Comparison of ENCODE assay signal across 2 fruit fly cellular contexts in the genomic region with DNA sequence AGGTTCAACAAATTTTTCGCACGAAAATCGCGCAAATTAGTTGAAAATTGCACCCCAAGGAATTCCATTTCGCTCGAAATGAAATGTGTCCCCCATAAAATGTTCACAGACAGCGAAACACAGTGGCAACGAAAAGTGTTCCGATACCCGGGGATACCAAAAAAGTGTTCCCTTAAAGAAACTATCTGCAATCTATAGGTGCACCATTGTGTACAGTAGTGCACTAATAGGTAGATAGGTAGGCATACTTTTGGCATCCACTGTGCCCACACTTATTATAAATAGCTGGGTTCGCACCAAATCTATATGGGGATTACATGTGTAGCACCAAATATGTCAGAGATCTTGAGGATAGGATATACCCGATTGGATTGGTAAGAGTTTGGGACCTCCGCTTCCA.
TF ChIP-seq lines count a peak whose summit lies in the region.

No protein-coding gene starts in this region.

TF ChIP-seq in whole organism, embryonic, 481 proteins besides CTCF, POLR2A, EP300 and RAD21 (continued from another document and continues in another):
- no peak for TF ChIP-seq sc (optimal IDR thresholded peaks at IDR 0.05; lab: Kevin White, UChicago)
- no peak for TF ChIP-seq sc (GFP tag; optimal IDR thresholded peaks at IDR 0.05; lab: Kevin White, UChicago)
- no peak for TF ChIP-seq CG4328 (GFP tag; optimal IDR thresholded peaks at IDR 0.05; lab: Kevin White, UChicago)
- no peak for TF ChIP-seq HLHmδ (GFP tag; optimal IDR thresholded peaks at IDR 0.05; lab: Kevin White, UChicago)
- peak; percentile 44 for TF ChIP-seq CG30431 (GFP tag; optimal IDR thresholded peaks at IDR 0.05; lab: Kevin White, UChicago)
- TF ChIP-seq Sin3A (optimal IDR thresholded peaks at IDR 0.05; lab: Kevin White, UChicago): no peak
- no peak for TF ChIP-seq NK7.1 (GFP tag; optimal IDR thresholded peaks at IDR 0.05; lab: Kevin White, UChicago)
- TF ChIP-seq CG6813 (GFP tag; optimal IDR thresholded peaks at IDR 0.05; lab: Kevin White, UChicago): no peak
- TF ChIP-seq yki (optimal IDR thresholded peaks at IDR 0.05; lab: Kevin White, UChicago): no peak
- peak; percentile 61 for TF ChIP-seq Dbx (GFP tag; IDR thresholded peaks at IDR 0.05; lab: Robert Waterston, UW)
- no peak for TF ChIP-seq CG14050 (GFP tag; IDR thresholded peaks at IDR 0.05; lab: Robert Waterston, UW)
- TF ChIP-seq Blimp-1 (GFP tag; optimal IDR thresholded peaks at IDR 0.05; lab: Kevin White, UChicago): peak; percentile 29
- TF ChIP-seq Oli (tag; optimal IDR thresholded peaks at IDR 0.05; lab: Kevin White, UChicago): peak; percentile 57
- peak; percentile 5 for TF ChIP-seq slou (GFP tag; optimal IDR thresholded peaks at IDR 0.05; lab: Kevin White, UChicago)
- peak; percentile 49 for TF ChIP-seq CG12071 (GFP tag; optimal IDR thresholded peaks at IDR 0.05; lab: Kevin White, UChicago)
- peak; percentile 69 for TF ChIP-seq CG9817 (tag; optimal IDR thresholded peaks at IDR 0.05; lab: Kevin White, UChicago)
- no peak for TF ChIP-seq gcm (GFP tag; optimal IDR thresholded peaks at IDR 0.05; lab: Kevin White, UChicago)
- no peak for TF ChIP-seq run (tag; optimal IDR thresholded peaks at IDR 0.05; lab: Kevin White, UChicago)
- no peak for TF ChIP-seq hkb (optimal IDR thresholded peaks at IDR 0.05; lab: Kevin White, UChicago)
- TF ChIP-seq hkb (GFP tag; IDR thresholded peaks at IDR 0.05; lab: Robert Waterston, UW): peak; percentile 50; the same call in 1 of the 2 replicates
- peak; percentile 35 for TF ChIP-seq CG12299 (tag; optimal IDR thresholded peaks at IDR 0.05; lab: Kevin White, UChicago)
- peak; percentile 55; the same call in 1 of the 2 replicates for TF ChIP-seq ara (GFP tag; IDR thresholded peaks at IDR 0.05; lab: Robert Waterston, UW)
- TF ChIP-seq CG6765 (GFP tag; optimal IDR thresholded peaks at IDR 0.05; lab: Kevin White, UChicago): no peak
- peak; percentile 36 for TF ChIP-seq emc (GFP tag; optimal IDR thresholded peaks at IDR 0.05; lab: Kevin White, UChicago)
- no peak for TF ChIP-seq ash1 (GFP tag; optimal IDR thresholded peaks at IDR 0.05; lab: Kevin White, UChicago)
- peak; percentile 63; the same call in 2 of the 3 replicates for TF ChIP-seq CG7357 (GFP tag; IDR thresholded peaks at IDR 0.05; lab: Robert Waterston, UW)
- no peak; the same call in 1 of the 2 replicates for TF ChIP-seq CG11696 (GFP tag; IDR thresholded peaks at IDR 0.05; lab: Robert Waterston, UW)
- TF ChIP-seq CG5180 (GFP tag; optimal IDR thresholded peaks at IDR 0.05; lab: Kevin White, UChicago): peak; percentile 5
- no peak for TF ChIP-seq CG7745 (tag; optimal IDR thresholded peaks at IDR 0.05; lab: Kevin White, UChicago)
- TF ChIP-seq zfh2 (GFP tag; optimal IDR thresholded peaks at IDR 0.05; lab: Kevin White, UChicago): peak; percentile 75
- TF ChIP-seq peb (GFP tag; IDR thresholded peaks at IDR 0.05; lab: Robert Waterston, UW): peak; percentile 54
- TF ChIP-seq ato (GFP tag; IDR thresholded peaks at IDR 0.05; lab: Robert Waterston, UW; ENCODE audit: partially characterized antibody): no peak
- TF ChIP-seq CG16863 (GFP tag; optimal IDR thresholded peaks at IDR 0.05; lab: Kevin White, UChicago): peak; percentile 50
- TF ChIP-seq CG4617 (GFP tag; optimal IDR thresholded peaks at IDR 0.05; lab: Kevin White, UChicago; ENCODE audit: borderline replicate concordance): no peak
- peak; percentile 18 for TF ChIP-seq CG13123 (GFP tag; optimal IDR thresholded peaks at IDR 0.05; lab: Kevin White, UChicago)
- no peak for TF ChIP-seq CG14710 (tag; optimal IDR thresholded peaks at IDR 0.05; lab: Kevin White, UChicago)
- peak; percentile 60 for TF ChIP-seq CG9609 (GFP tag; optimal IDR thresholded peaks at IDR 0.05; lab: Kevin White, UChicago)
- peak; percentile 69 for TF ChIP-seq CG1024 (GFP tag; IDR thresholded peaks at IDR 0.05; lab: Robert Waterston, UW)
- TF ChIP-seq Hr3 (GFP tag; optimal IDR thresholded peaks at IDR 0.05; lab: Kevin White, UChicago): peak; percentile 40
- no peak for TF ChIP-seq CG15479 (GFP tag; optimal IDR thresholded peaks at IDR 0.05; lab: Kevin White, UChicago)
- no peak for TF ChIP-seq lov (optimal IDR thresholded peaks at IDR 0.05; lab: Kevin White, UChicago)
- no peak for TF ChIP-seq lov (GFP tag; IDR thresholded peaks at IDR 0.05; lab: Robert Waterston, UW)
- no peak for TF ChIP-seq Scr (GFP tag; IDR thresholded peaks at IDR 0.05; lab: Robert Waterston, UW; ENCODE audit: partially characterized antibody)
- no peak for TF ChIP-seq bigmax (GFP tag; optimal IDR thresholded peaks at IDR 0.05; lab: Kevin White, UChicago)
- no peak for TF ChIP-seq CG2129 (GFP tag; IDR thresholded peaks at IDR 0.05; lab: Robert Waterston, UW; ENCODE audit: partially characterized antibody)
- peak; percentile 57 for TF ChIP-seq unpg (GFP tag; optimal IDR thresholded peaks at IDR 0.05; lab: Kevin White, UChicago)
- TF ChIP-seq CG9797 (GFP tag; optimal IDR thresholded peaks at IDR 0.05; lab: Kevin White, UChicago): no peak
- TF ChIP-seq CG31224 (GFP tag; IDR thresholded peaks at IDR 0.05; lab: Robert Waterston, UW): peak; percentile 78
- 0 out of 2 replicates have a peak, but pooled peaks have one; percentile 34 for TF ChIP-seq cas (GFP tag; IDR thresholded peaks at IDR 0.05; lab: Robert Waterston, UW)
- TF ChIP-seq rib (GFP tag; IDR thresholded peaks at IDR 0.05; lab: Robert Waterston, UW): peak; percentile 76
- peak; percentile 87 for TF ChIP-seq Gug (GFP tag; IDR thresholded peaks at IDR 0.05; lab: Robert Waterston, UW)
- TF ChIP-seq dati (GFP tag; IDR thresholded peaks at IDR 0.05; lab: Robert Waterston, UW): no peak
- peak; percentile 70 for TF ChIP-seq CG11247 (GFP tag; IDR thresholded peaks at IDR 0.05; lab: Robert Waterston, UW)
- peak; percentile 91 for TF ChIP-seq slbo (GFP tag; IDR thresholded peaks at IDR 0.05; lab: Robert Waterston, UW)
- TF ChIP-seq grau (tag; optimal IDR thresholded peaks at IDR 0.05; lab: Kevin White, UChicago): peak; percentile 65
- peak; percentile 51 for TF ChIP-seq stc (GFP tag; IDR thresholded peaks at IDR 0.05; lab: Robert Waterston, UW)
- no peak for TF ChIP-seq Hr78 (GFP tag; optimal IDR thresholded peaks at IDR 0.05; lab: Kevin White, UChicago)
- no peak for TF ChIP-seq Sox100B (GFP tag; optimal IDR thresholded peaks at IDR 0.05; lab: Kevin White, UChicago)
- no peak for TF ChIP-seq h (optimal IDR thresholded peaks at IDR 0.05; lab: Kevin White, UChicago)
- peak; percentile 19 for TF ChIP-seq CG10462 (GFP tag; optimal IDR thresholded peaks at IDR 0.05; lab: Kevin White, UChicago)
- TF ChIP-seq BEAF-32 (GFP tag; optimal IDR thresholded peaks at IDR 0.05; lab: Kevin White, UChicago): no peak
- TF ChIP-seq klu (GFP tag; IDR thresholded peaks at IDR 0.05; lab: Robert Waterston, UW): peak; percentile 65; the same call in 1 of the 2 replicates
- TF ChIP-seq Opbp (GFP tag; IDR thresholded peaks at IDR 0.05; lab: Robert Waterston, UW; ENCODE audit: partially characterized antibody): no peak
- peak; percentile 29 for TF ChIP-seq jumu (GFP tag; optimal IDR thresholded peaks at IDR 0.05; lab: Kevin White, UChicago)

TF ChIP-seq in whole organism, prepupa, 60 proteins besides CTCF, POLR2A, EP300 and RAD21 (continued from another document):
- TF ChIP-seq Met (GFP tag; optimal IDR thresholded peaks at IDR 0.05; lab: Kevin White, UChicago) (peak; percentile 34), CG16779 (tag; optimal IDR thresholded peaks at IDR 0.05; lab: Kevin White, UChicago) (no peak), CG11762 (GFP tag; optimal IDR thresholded peaks at IDR 0.05; lab: Kevin White, UChicago; ENCODE audit: insufficient read depth) (no peak), Smox (GFP tag; optimal IDR thresholded peaks at IDR 0.05; lab: Kevin White, UChicago) (peak; percentile 30), Hr4 (GFP tag; optimal IDR thresholded peaks at IDR 0.05; lab: Kevin White, UChicago) (peak; percentile 73), Eip78C (GFP tag; lab: Kevin White, UChicago) (peak; percentile 76), CG6854 (GFP tag; optimal IDR thresholded peaks at IDR 0.05; lab: Kevin White, UChicago) (no peak), Ets96B (tag; optimal IDR thresholded peaks at IDR 0.05; lab: Kevin White, UChicago) (peak; percentile 41), svp (GFP tag; lab: Kevin White, UChicago) (peak; percentile 72), CG31627 (GFP tag; optimal IDR thresholded peaks at IDR 0.05; lab: Kevin White, UChicago) (peak; percentile 69), CG11294 (GFP tag; IDR thresholded peaks at IDR 0.05; lab: Robert Waterston, UW) (peak; percentile 65), ss (GFP tag; optimal IDR thresholded peaks at IDR 0.05; lab: Kevin White, UChicago) (peak in 1 of 2 experiments; percentile 22), fd59A (GFP tag; optimal IDR thresholded peaks at IDR 0.05; lab: Kevin White, UChicago) (peak; percentile 23), CG6808 (GFP tag; optimal IDR thresholded peaks at IDR 0.05; lab: Kevin White, UChicago) (no peak), CG3032 (tag; optimal IDR thresholded peaks at IDR 0.05; lab: Kevin White, UChicago) (peak; percentile 26), CG4318 (GFP tag; optimal IDR thresholded peaks at IDR 0.05; lab: Kevin White, UChicago) (peak; percentile 19), vri (GFP tag; optimal IDR thresholded peaks at IDR 0.05; lab: Kevin White, UChicago) (peak; percentile 31), CG11902 (GFP tag; optimal IDR thresholded peaks at IDR 0.05; lab: Kevin White, UChicago) (peak; percentile 36), CG10669 (GFP tag; optimal IDR thresholded peaks at IDR 0.05; lab: Kevin White, UChicago) (peak; percentile 11), spab (GFP tag; optimal IDR thresholded peaks at IDR 0.05; lab: Kevin White, UChicago) (no peak), Hr39 (GFP tag; optimal IDR thresholded peaks at IDR 0.05; lab: Kevin White, UChicago) (peak; percentile 76), Hr38 (GFP tag; optimal IDR thresholded peaks at IDR 0.05; lab: Kevin White, UChicago) (peak; percentile 7), CG6792 (GFP tag; optimal IDR thresholded peaks at IDR 0.05; lab: Kevin White, UChicago) (peak; percentile 52), CG10631 (GFP tag; optimal IDR thresholded peaks at IDR 0.05; lab: Kevin White, UChicago) (peak; percentile 39), CG8319 (GFP tag; optimal IDR thresholded peaks at IDR 0.05; lab: Kevin White, UChicago) (no peak), fkh (GFP tag; optimal IDR thresholded peaks at IDR 0.05; lab: Kevin White, UChicago) (no peak), Sox15 (GFP tag; optimal IDR thresholded peaks at IDR 0.05; lab: Kevin White, UChicago) (peak; percentile 17), Gug (GFP tag; IDR thresholded peaks at IDR 0.05; lab: Robert Waterston, UW) (peak; percentile 68), esn (GFP tag; optimal IDR thresholded peaks at IDR 0.05; lab: Kevin White, UChicago) (peak; percentile 39), CG8632 (GFP tag; optimal IDR thresholded peaks at IDR 0.05; lab: Kevin White, UChicago) (peak; percentile 33), CG32006 (GFP tag; optimal IDR thresholded peaks at IDR 0.05; lab: Kevin White, UChicago) (peak; percentile 37), CG7368 (GFP tag; optimal IDR thresholded peaks at IDR 0.05; lab: Kevin White, UChicago) (no peak), CG6276 (GFP tag; optimal IDR thresholded peaks at IDR 0.05; lab: Kevin White, UChicago) (peak; percentile 42), CG15336 (GFP tag; IDR thresholded peaks at IDR 0.05; lab: Robert Waterston, UW) (peak; percentile 68), achi (GFP tag; optimal IDR thresholded peaks at IDR 0.05; lab: Kevin White, UChicago) (peak; percentile 34), CG9139 (GFP tag; optimal IDR thresholded peaks at IDR 0.05; lab: Kevin White, UChicago) (no peak), CG34406 (GFP tag; optimal IDR thresholded peaks at IDR 0.05; lab: Kevin White, UChicago) (peak; percentile 30), Ets21C (GFP tag; optimal IDR thresholded peaks at IDR 0.05; lab: Kevin White, UChicago) (peak; percentile 16)
